Fruit fly (Drosophila melanogaster): ENCODE data around the gene Nup37.

dm6 chr3R:25208767-25209075 lies 38.7 kb upstream of the Nup37 start:
- no peak for TF ChIP-seq CG10348 (GFP tag; IDR thresholded peaks at IDR 0.05)
- no peak for TF ChIP-seq CG17806 (tag; optimal IDR thresholded peaks at IDR 0.05)
- no peak for TF ChIP-seq CG8159 (tag; optimal IDR thresholded peaks at IDR 0.05)
- TF ChIP-seq EcR (GFP tag; optimal IDR thresholded peaks at IDR 0.05): no peak
- no peak for TF ChIP-seq Pif1B (GFP tag; optimal IDR thresholded peaks at IDR 0.05)
- TF ChIP-seq CG4496 (GFP tag; IDR thresholded peaks at IDR 0.05): no peak

Data from whole organism, pupa.